Worm (Caenorhabditis elegans): ENCODE measurements around the gene C30G12.1.
A peak's percentile ranks its signal among the peaks of the same experiment; 100 is the strongest.

The C30G12.1 gene

ce11 chrII:7338995-7339394, 39.9 kb downstream of the C30G12.1 start, which contains the start of gene nhr-21:
TSS of gene nhr-21 (plus strand) at chrII:7339229.
- TF ChIP-seq flh-1 (GFP tag; optimal IDR thresholded peaks at IDR 0.05): no peak
- TF ChIP-seq drap-1 (GFP tag; optimal IDR thresholded peaks at IDR 0.05): no peak
- TF ChIP-seq nhr-237 (tag; optimal IDR thresholded peaks at IDR 0.05): no peak
- TF ChIP-seq unc-62 (GFP tag; optimal IDR thresholded peaks at IDR 0.05): peak; percentile 47

- TF ChIP-seq lin-32 (GFP tag; optimal IDR thresholded peaks at IDR 0.05) (no peak), mls-2 (tag; optimal IDR thresholded peaks at IDR 0.05) (no peak), mab-5 (tag; optimal IDR thresholded peaks at IDR 0.05) (no peak), tbx-8 (GFP tag; optimal IDR thresholded peaks at IDR 0.05) (no peak), ces-1 (GFP tag; optimal IDR thresholded peaks at IDR 0.05) (no peak), ceh-43 (GFP tag; optimal IDR thresholded peaks at IDR 0.05) (no peak), ztf-11 (tag; optimal IDR thresholded peaks at IDR 0.05) (no peak), elt-3 (tag; optimal IDR thresholded peaks at IDR 0.05) (no peak), elt-1 (tag; optimal IDR thresholded peaks at IDR 0.05; ENCODE audit: borderline replicate concordance, insufficient read depth) (no peak), blmp-1 (tag; optimal IDR thresholded peaks at IDR 0.05) (no peak), cnd-1 (tag; optimal IDR thresholded peaks at IDR 0.05) (no peak), bed-3 (GFP tag; optimal IDR thresholded peaks at IDR 0.05) (no peak)
Measured at ce11 chrII:7340703-7341102, 41.6 kb downstream of the C30G12.1 start.

ce11 chrII:7341572-7342303, 42.6 kb downstream of the C30G12.1 start:
- no peak for TF ChIP-seq nhr-2 (tag; optimal IDR thresholded peaks at IDR 0.05)
- TF ChIP-seq lin-32 (GFP tag; optimal IDR thresholded peaks at IDR 0.05): no peak
- TF ChIP-seq zip-8 (tag; optimal IDR thresholded peaks at IDR 0.05): no peak
- TF ChIP-seq ces-1 (GFP tag; optimal IDR thresholded peaks at IDR 0.05): no peak
- TF ChIP-seq mls-2 (tag; optimal IDR thresholded peaks at IDR 0.05): no peak
- no peak for TF ChIP-seq sptf-1 (tag; optimal IDR thresholded peaks at IDR 0.05)
- no peak for TF ChIP-seq drap-1 (GFP tag; optimal IDR thresholded peaks at IDR 0.05)
- TF ChIP-seq sem-2 (GFP tag; optimal IDR thresholded peaks at IDR 0.05): no peak
- no peak for TF ChIP-seq nhr-28 (tag; optimal IDR thresholded peaks at IDR 0.05)
- no peak for TF ChIP-seq blmp-1 (tag; optimal IDR thresholded peaks at IDR 0.05)
- TF ChIP-seq elt-3 (tag; optimal IDR thresholded peaks at IDR 0.05): no peak
- no peak for TF ChIP-seq pha-4 (tag; optimal IDR thresholded peaks at IDR 0.05)
- TF ChIP-seq mep-1 (tag; optimal IDR thresholded peaks at IDR 0.05): no peak
- TF ChIP-seq elt-1 (tag; optimal IDR thresholded peaks at IDR 0.05; ENCODE audit: borderline replicate concordance, insufficient read depth): no peak
- no peak for TF ChIP-seq hlh-1 (tag; optimal IDR thresholded peaks at IDR 0.05)

ce11 chrII:7342884-7343283, 43.7 kb downstream of the C30G12.1 start:
- no peak for TF ChIP-seq blmp-1 (tag; optimal IDR thresholded peaks at IDR 0.05)
- no peak for TF ChIP-seq lsy-2 (tag; optimal IDR thresholded peaks at IDR 0.05)
- TF ChIP-seq unc-62 (GFP tag; optimal IDR thresholded peaks at IDR 0.05): no peak
- no peak for TF ChIP-seq unc-39 (tag; optimal IDR thresholded peaks at IDR 0.05)
- no peak for TF ChIP-seq ceh-83 (GFP tag; optimal IDR thresholded peaks at IDR 0.05)
- TF ChIP-seq ceh-43 (GFP tag; optimal IDR thresholded peaks at IDR 0.05): no peak
- no peak for TF ChIP-seq drap-1 (GFP tag; optimal IDR thresholded peaks at IDR 0.05)
- TF ChIP-seq M03D4.4 (tag; optimal IDR thresholded peaks at IDR 0.05): no peak
- TF ChIP-seq nhr-76 (tag; optimal IDR thresholded peaks at IDR 0.05): no peak
- TF ChIP-seq snpc-4 (tag; optimal IDR thresholded peaks at IDR 0.05): no peak
- no peak for TF ChIP-seq unc-120 (tag; optimal IDR thresholded peaks at IDR 0.05; ENCODE audit: poor library complexity, severe bottlenecking)
- no peak for TF ChIP-seq zip-8 (tag; optimal IDR thresholded peaks at IDR 0.05)
- TF ChIP-seq nhr-12 (tag; optimal IDR thresholded peaks at IDR 0.05): no peak
- TF ChIP-seq ceh-39 (tag; optimal IDR thresholded peaks at IDR 0.05): no peak
- TF ChIP-seq ztf-11 (tag; optimal IDR thresholded peaks at IDR 0.05): no peak
- no peak for TF ChIP-seq sem-2 (GFP tag; optimal IDR thresholded peaks at IDR 0.05)
- no peak for TF ChIP-seq nhr-28 (tag; optimal IDR thresholded peaks at IDR 0.05)
- no peak for TF ChIP-seq nhr-2 (tag; optimal IDR thresholded peaks at IDR 0.05)
- TF ChIP-seq tbx-8 (GFP tag; optimal IDR thresholded peaks at IDR 0.05): no peak
- no peak for TF ChIP-seq pha-4 (tag; optimal IDR thresholded peaks at IDR 0.05)
